Worm (Caenorhabditis elegans) whole organism, midembryonic: ENCODE data around the gene T27F7.12.

Experiments used
- T22C8.4 ChIP-seq: fragments of 200-800 bp; sonication (Bioruptor generic); IDR thresholded peaks from 2 replicates; pipeline ENCODE4 v1.3.6; 2022; ENCODE audit warnings: missing genetic modification characterization, missing compliant biosample characterization
- cog-1 ChIP-seq: sonication (generic microtip); optimal IDR thresholded peaks from 2 replicates; lab custom pipeline; 2016; ENCODE audit warnings: missing genetic modification characterization, missing compliant biosample characterization
- flt-1 ChIP-seq: fragments of 200-800 bp; sonication (Bioruptor generic); IDR thresholded peaks from 2 replicates; pipeline ENCODE4 v1.3.6; 2022; ENCODE audit warnings: missing genetic modification characterization, missing compliant biosample characterization
- klf-2 ChIP-seq: fragments of 200-800 bp; sonication (Bioruptor generic); conservative IDR thresholded peaks from 2 replicates; pipeline ENCODE4 v1.3.6; 2022; ENCODE audit warnings: missing genetic modification reagents, missing genetic modification characterization, missing compliant biosample characterization
- med-1 ChIP-seq: sonication (generic microtip); optimal IDR thresholded peaks from 2 replicates; lab custom pipeline; 2017; ENCODE audit warnings: missing genetic modification characterization, mild to moderate bottlenecking, missing compliant biosample characterization, antibody characterized with exemption, missing genetic modification reagents; ENCODE audit not compliant: insufficient read depth
- ref-1 ChIP-seq: fragments of 200-800 bp; sonication (Bioruptor generic); conservative IDR thresholded peaks from 2 replicates; pipeline ENCODE4 v1.3.6; 2022; ENCODE audit warnings: missing genetic modification reagents, missing genetic modification characterization, missing compliant biosample characterization
- tab-1 ChIP-seq: fragments of 200-800 bp; sonication (Bioruptor generic); IDR thresholded peaks from 2 replicates; pipeline ENCODE4 v1.3.6; 2022; ENCODE audit warnings: missing genetic modification characterization, missing compliant biosample characterization
- ztf-23 ChIP-seq: fragments of 200-800 bp; sonication (Bioruptor generic); IDR thresholded peaks from 2 replicates; pipeline ENCODE4 v1.3.6; 2022; ENCODE audit warnings: missing genetic modification reagents, missing genetic modification characterization, missing compliant biosample characterization
- ztf-29 ChIP-seq: fragments of 200-800 bp; sonication (Bioruptor generic); IDR thresholded peaks from 2 replicates; pipeline ENCODE4 v1.3.6; 2022; ENCODE audit warnings: missing genetic modification reagents, missing genetic modification characterization, missing compliant biosample characterization

- peak; percentile 93 for TF ChIP-seq flt-1 (GFP tag; lab: Robert Waterston, UW)
- peak; percentile 71 for TF ChIP-seq cog-1 (tag; lab: Kevin White, UChicago)
- peak; percentile 90 for TF ChIP-seq ztf-29 (GFP tag; lab: Robert Waterston, UW)
- peak; percentile 42 for TF ChIP-seq T22C8.4 (GFP tag; lab: Robert Waterston, UW)
- peak; percentile 27 for TF ChIP-seq med-1
- peak; percentile 66 for TF ChIP-seq ref-1 (GFP tag; lab: Robert Waterston, UW)
- TF ChIP-seq klf-2 (GFP tag; lab: Robert Waterston, UW) = peak; percentile 51; the same call in 1 of the 2 replicates
- TF ChIP-seq tab-1 (GFP tag; lab: Robert Waterston, UW) = peak; percentile 88
- TF ChIP-seq ztf-23 (GFP tag; lab: Robert Waterston, UW) = peak; percentile 80
These were observed 47.5 kb upstream of the T27F7.12 start for ce11 chrII:4942397-4942796.
